Worm (Caenorhabditis elegans) whole organism, L3 larva: ENCODE measurements around the gene alkb-1.

ENCODE experiments used
- ZK546.5 ChIP-seq: sonication (generic microtip); optimal IDR thresholded peaks from 2 replicates; lab custom pipeline; 2017; ENCODE audit warnings: missing biosample characterization, missing genetic modification characterization
- aly-2 ChIP-seq: fragments of 150-350 bp; optimal IDR thresholded peaks from 2 replicates; lab custom pipeline; 2014; ENCODE audit warnings: missing biosample characterization, missing genetic modification characterization
- ama-1 ChIP-seq: fragments of 150-350 bp; optimal IDR thresholded peaks from 2 replicates; lab custom pipeline; 2018
- elt-3 ChIP-seq, 3 experiments: fragments of 150-350 bp in 1 of 3; sonication (generic microtip) in 2 of 3; optimal IDR thresholded peaks; 2 replicates in 2 of 3; 4 replicates in 1 of 3; lab custom pipeline; 2014 to 2017; ENCODE audit warnings: missing biosample characterization in 3 of 3, missing genetic modification characterization in 3 of 3
- lsy-12 ChIP-seq: sonication (generic microtip); optimal IDR thresholded peaks from 2 replicates; lab custom pipeline; 2016; ENCODE audit warnings: mild to moderate bottlenecking, missing genetic modification characterization, missing compliant biosample characterization
- nhr-12 ChIP-seq: fragments of 150-350 bp; optimal IDR thresholded peaks from 2 replicates; lab custom pipeline; 2014; ENCODE audit warnings: missing biosample characterization, missing genetic modification characterization
- nhr-25 ChIP-seq: sonication (generic microtip); optimal IDR thresholded peaks from 2 replicates; lab custom pipeline; 2017; ENCODE audit warnings: missing biosample characterization, missing genetic modification characterization
- nhr-28 ChIP-seq: fragments of 150-350 bp; optimal IDR thresholded peaks from 2 replicates; lab custom pipeline; 2014; ENCODE audit warnings: missing biosample characterization, missing genetic modification characterization
- snpc-4 ChIP-seq: fragments of 150-350 bp; optimal IDR thresholded peaks from 2 replicates; lab custom pipeline; 2014; ENCODE audit warnings: missing biosample characterization, missing genetic modification characterization
- tbx-2 ChIP-seq: sonication (generic microtip); optimal IDR thresholded peaks from 2 replicates; lab custom pipeline; 2016; ENCODE audit warnings: mild to moderate bottlenecking, missing genetic modification characterization, missing compliant biosample characterization
- ztf-11 ChIP-seq: fragments of 150-350 bp; optimal IDR thresholded peaks from 2 replicates; lab custom pipeline; 2014; ENCODE audit warnings: missing biosample characterization, missing genetic modification characterization
- ztf-4 ChIP-seq: fragments of 150-350 bp; optimal IDR thresholded peaks from 2 replicates; lab custom pipeline; 2014; ENCODE audit warnings: missing biosample characterization, missing genetic modification characterization

- no peak for TF ChIP-seq tbx-2 (tag; lab: Kevin White, UChicago)
- no peak for TF ChIP-seq ztf-11 (tag; lab: Kevin White, UChicago)
- no peak for TF ChIP-seq ZK546.5
- TF ChIP-seq elt-3 (tag; optimal IDR thresholded peaks at IDR 0.05; lab: Kevin White, UChicago): no peak
- no peak for TF ChIP-seq nhr-12 (tag; lab: Kevin White, UChicago)
- no peak for TF ChIP-seq lsy-12
- no peak for TF ChIP-seq nhr-25
- no peak for TF ChIP-seq ztf-4
- no peak for TF ChIP-seq snpc-4 (tag; lab: Kevin White, UChicago)
- TF ChIP-seq ama-1 (lab: Kevin White, UChicago): no peak
- TF ChIP-seq aly-2 (tag; lab: Kevin White, UChicago): no peak
- no peak for TF ChIP-seq nhr-28 (tag; lab: Kevin White, UChicago)
Measured at ce11 chrII:1411372-1411771, 837 bp upstream of the alkb-1 start, which contains the start of gene Y51H7C.9.
